Worm (Caenorhabditis elegans) whole organism, young adult: ENCODE data around the gene F40G12.10.

Experiments
- F22D6.2 ChIP-seq: sonication (generic microtip); optimal IDR thresholded peaks from 2 replicates; lab custom pipeline; 2016; ENCODE audit warnings: mild to moderate bottlenecking, missing genetic modification characterization, missing compliant biosample characterization
- F23B12.7 ChIP-seq: sonication (generic microtip); optimal IDR thresholded peaks from 2 replicates; lab custom pipeline; 2017; ENCODE audit warnings: missing genetic modification characterization, mild to moderate bottlenecking, missing compliant biosample characterization, antibody characterized with exemption, moderate library complexity; ENCODE audit not compliant: insufficient read depth
- F37B4.10 ChIP-seq: fragments of 200-800 bp; sonication (Bioruptor generic); IDR thresholded peaks from 2 replicates; pipeline ENCODE4 v1.3.6; 2022; ENCODE audit warnings: missing genetic modification characterization, missing compliant biosample characterization
- cebp-1 ChIP-seq, 2 experiments: fragments of 200-800 bp in 1 of 2; sonication (Bioruptor generic) in 1 of 2; sonication (generic microtip) in 1 of 2; IDR thresholded peaks in 1 of 2; optimal IDR thresholded peaks in 1 of 2; 2 replicates each; pipeline versions ENCODE4 v1.3.6 to Lab custom; 2017 to 2022; ENCODE audit warnings: missing compliant biosample characterization in 2 of 2, missing genetic modification characterization in 2 of 2, mild to moderate bottlenecking in 1 of 2, missing genetic modification reagents in 1 of 2, moderate library complexity in 1 of 2
- ceh-91 ChIP-seq: fragments of 200-800 bp; sonication (Bioruptor generic); IDR thresholded peaks from 2 replicates; pipeline ENCODE4 v1.3.6; 2022; ENCODE audit warnings: missing genetic modification reagents, missing genetic modification characterization, missing compliant biosample characterization
- ets-4 ChIP-seq: fragments of 200-800 bp; sonication (Bioruptor generic); optimal IDR thresholded peaks from 2 replicates; lab custom pipeline; 2018; ENCODE audit warnings: mild to moderate bottlenecking, missing genetic modification characterization, missing compliant biosample characterization
- hlh-26 ChIP-seq: fragments of 200-800 bp; sonication (Bioruptor generic); conservative IDR thresholded peaks from 2 replicates; pipeline ENCODE4 v1.3.6; 2022; ENCODE audit warnings: missing genetic modification reagents, missing genetic modification characterization, missing compliant biosample characterization
- mcd-1 ChIP-seq: fragments of 200-800 bp; sonication (Bioruptor generic); IDR thresholded peaks from 2 replicates; pipeline ENCODE4 v1.3.6; 2022; ENCODE audit warnings: missing genetic modification reagents, missing genetic modification characterization, missing compliant biosample characterization
- unc-62 ChIP-seq: fragments of 150-350 bp; optimal IDR thresholded peaks from 2 replicates; lab custom pipeline; 2014; ENCODE audit warnings: missing biosample characterization, missing genetic modification reagents, missing genetic modification characterization
- ztf-18 ChIP-seq: sonication (generic microtip); optimal IDR thresholded peaks from 2 replicates; lab custom pipeline; 2016; ENCODE audit warnings: missing genotype, mild to moderate bottlenecking, missing genetic modification characterization, missing compliant biosample characterization

DNA sequence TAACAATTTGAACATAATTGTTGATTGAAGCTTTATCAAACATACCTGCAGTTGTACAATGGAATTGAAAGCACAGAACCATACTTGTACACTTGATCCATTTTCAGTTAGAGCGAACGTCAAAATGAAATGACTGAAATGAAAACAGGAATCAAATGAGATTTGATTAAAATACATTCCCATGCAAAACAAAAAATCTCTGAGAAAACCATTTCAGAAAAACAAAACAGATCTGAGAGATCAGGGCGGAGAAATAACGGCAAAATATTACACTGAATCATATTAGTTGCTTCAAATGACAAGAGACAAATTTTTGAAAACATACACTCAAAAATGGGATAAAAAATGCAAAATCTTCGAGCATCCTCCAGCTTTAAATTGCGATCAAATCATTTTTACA is 3.6 kb upstream of the F40G12.10 start, which contains the start of gene srt-33:
- TF ChIP-seq F37B4.10 (GFP tag; lab: Robert Waterston, UW): no peak
- no peak for TF ChIP-seq ceh-91 (GFP tag; lab: Robert Waterston, UW)
- TF ChIP-seq F22D6.2 (tag; lab: Kevin White, UChicago): no peak
- TF ChIP-seq mcd-1 (GFP tag; lab: Robert Waterston, UW): no peak
- TF ChIP-seq unc-62 (GFP tag; lab: Kevin White, UChicago): no peak
- TF ChIP-seq hlh-26: no peak
- TF ChIP-seq ztf-18 (tag; lab: Kevin White, UChicago): no peak
- no peak for TF ChIP-seq cebp-1 (GFP tag; IDR thresholded peaks at IDR 0.05; lab: Robert Waterston, UW)
- TF ChIP-seq cebp-1 (tag; optimal IDR thresholded peaks at IDR 0.05; lab: Kevin White, UChicago): no peak
- no peak for TF ChIP-seq ets-4 (GFP tag; lab: Kevin White, UChicago)
- TF ChIP-seq F23B12.7 (tag; lab: Kevin White, UChicago): no peak
